Worm (Caenorhabditis elegans) whole organism, L4/young adult: ENCODE measurements around the gene mep-1.

ENCODE experiments used
- W03F9.2 ChIP-seq: fragments of 150-350 bp; optimal IDR thresholded peaks from 2 replicates; lab custom pipeline; 2014; ENCODE audit warnings: missing biosample characterization, missing genetic modification characterization
- dao-5 ChIP-seq: sonication (generic microtip); optimal IDR thresholded peaks from 2 replicates; lab custom pipeline; 2016; ENCODE audit warnings: missing genotype, missing genetic modification characterization, moderate library complexity, missing compliant biosample characterization
- him-1 ChIP-seq: sonication (generic microtip); optimal IDR thresholded peaks from 2 replicates; lab custom pipeline; 2016; ENCODE audit warnings: missing genotype, missing genetic modification reagents, missing genetic modification characterization, missing compliant biosample characterization

- no peak for TF ChIP-seq dao-5 (tag; lab: Kevin White, UChicago)
- TF ChIP-seq him-1 (tag; lab: Kevin White, UChicago) = no peak
- TF ChIP-seq W03F9.2 = no peak
Observed at ce11 chrIV:11487889-11488556, 36.4 kb upstream of the mep-1 start.
